Fruit fly (Drosophila melanogaster) whole organism, embryonic: Measurements from ENCODE around the gene mRpL15.

ENCODE experiments used
- Atf-2 ChIP-seq: fragments of 200-800 bp; sonication (Bioruptor generic); optimal IDR thresholded peaks from 2 replicates; lab custom pipeline; 2016; ENCODE audit warnings: missing biosample characterization, missing genetic modification characterization
- Atf3 ChIP-seq: fragments of 200-800 bp; sonication (Bioruptor generic); optimal IDR thresholded peaks from 3 replicates; lab custom pipeline; 2016; ENCODE audit warnings: missing biosample characterization, missing genetic modification characterization
- Bteb2 ChIP-seq: fragments of 200-800 bp; sonication (Bioruptor generic); optimal IDR thresholded peaks from 2 replicates; lab custom pipeline; 2016; ENCODE audit warnings: missing biosample characterization, missing genetic modification characterization
- CG11456 ChIP-seq: fragments of 200-800 bp; sonication (Bioruptor generic); IDR thresholded peaks from 3 replicates; pipeline ENCODE4 v1.3.6; 2022; ENCODE audit warnings: missing biosample characterization, missing genetic modification characterization
- CG11723 ChIP-seq: fragments of 200-800 bp; sonication (Bioruptor generic); optimal IDR thresholded peaks from 2 replicates; lab custom pipeline; 2017; ENCODE audit warnings: missing biosample characterization, mild to moderate bottlenecking, missing genetic modification characterization
- CG14667 ChIP-seq: fragments of 200-800 bp; sonication (Bioruptor generic); IDR thresholded peaks from 2 replicates; pipeline ENCODE4 v1.3.6; 2022; ENCODE audit warnings: missing biosample characterization, missing genetic modification characterization
- CG16779 ChIP-seq: fragments of 200-800 bp; sonication (Bioruptor generic); IDR thresholded peaks from 2 replicates; pipeline ENCODE4 v1.3.6; 2022; ENCODE audit warnings: missing biosample characterization, missing genetic modification characterization
- CG17612 ChIP-seq: fragments of 200-800 bp; sonication (Bioruptor generic); IDR thresholded peaks from 2 replicates; pipeline ENCODE4 v1.3.6; 2022; ENCODE audit warnings: missing biosample characterization, missing genetic modification characterization
- CG1792 ChIP-seq: fragments of 200-800 bp; sonication (Bioruptor generic); optimal IDR thresholded peaks from 2 replicates; lab custom pipeline; 2016; ENCODE audit warnings: missing biosample characterization, missing genetic modification characterization
- CG18764 ChIP-seq: fragments of 200-800 bp; sonication (Bioruptor generic); optimal IDR thresholded peaks from 3 replicates; lab custom pipeline; 2016; ENCODE audit warnings: missing biosample characterization, missing genetic modification characterization
- CG2889 ChIP-seq: fragments of 200-800 bp; sonication (Bioruptor generic); IDR thresholded peaks from 3 replicates; pipeline ENCODE4 v1.3.6; 2022; ENCODE audit warnings: missing biosample characterization, missing genetic modification characterization
- CG33557 ChIP-seq: fragments of 200-800 bp; sonication (Bioruptor generic); optimal IDR thresholded peaks from 2 replicates; lab custom pipeline; 2019; ENCODE audit warnings: missing biosample characterization, mild to moderate bottlenecking, missing genetic modification characterization, moderate library complexity
- CG4282 ChIP-seq: fragments of 200-800 bp; sonication (Bioruptor generic); optimal IDR thresholded peaks from 2 replicates; lab custom pipeline; 2016; ENCODE audit warnings: missing biosample characterization, missing genetic modification characterization
- CG4820 ChIP-seq: fragments of 200-800 bp; sonication (Bioruptor generic); optimal IDR thresholded peaks from 3 replicates; lab custom pipeline; 2016; ENCODE audit warnings: missing biosample characterization, missing genetic modification characterization
- CG6654 ChIP-seq: fragments of 200-800 bp; sonication (Bioruptor generic); optimal IDR thresholded peaks from 2 replicates; lab custom pipeline; 2017; ENCODE audit warnings: missing biosample characterization, mild to moderate bottlenecking, missing genetic modification characterization
- CG6683 ChIP-seq: fragments of 200-800 bp; sonication (Bioruptor generic); optimal IDR thresholded peaks from 2 replicates; lab custom pipeline; 2017; ENCODE audit warnings: missing biosample characterization, mild to moderate bottlenecking, missing genetic modification characterization, missing genetic modification reagents
- CG8089 ChIP-seq: fragments of 200-800 bp; sonication (Bioruptor generic); optimal IDR thresholded peaks from 3 replicates; lab custom pipeline; 2016; ENCODE audit warnings: missing biosample characterization, missing genetic modification characterization
- CG8388 ChIP-seq: fragments of 200-800 bp; sonication (Bioruptor generic); optimal IDR thresholded peaks from 2 replicates; lab custom pipeline; 2019; ENCODE audit warnings: missing biosample characterization, mild to moderate bottlenecking, missing genetic modification characterization, moderate library complexity
- CG9817 ChIP-seq: fragments of 200-800 bp; sonication (Bioruptor generic); optimal IDR thresholded peaks from 2 replicates; lab custom pipeline; 2018; ENCODE audit warnings: missing biosample characterization, mild to moderate bottlenecking, missing genetic modification characterization, moderate library complexity
- Dfd ChIP-seq, 2 experiments: fragments of >200 bp; optimal IDR thresholded peaks; 2 replicates each; lab custom pipeline; 2017; ENCODE audit warnings: missing biosample characterization in 2 of 2, missing genetic modification characterization in 2 of 2
- ERR ChIP-seq: fragments of 200-800 bp; sonication (Bioruptor generic); optimal IDR thresholded peaks from 2 replicates; lab custom pipeline; 2016; ENCODE audit warnings: missing biosample characterization, missing genetic modification characterization
- H2.0 ChIP-seq: fragments of 200-800 bp; sonication (Bioruptor generic); IDR thresholded peaks from 2 replicates; pipeline ENCODE4 v1.3.6; 2022; ENCODE audit warnings: missing biosample characterization, missing genetic modification characterization
- Hmr ChIP-seq: fragments of 200-800 bp; sonication (Bioruptor generic); optimal IDR thresholded peaks from 3 replicates; lab custom pipeline; 2017; ENCODE audit warnings: mild to moderate bottlenecking, missing biosample characterization, missing genetic modification reagents, missing genetic modification characterization
- Hmx ChIP-seq: fragments of 200-800 bp; sonication (Bioruptor generic); optimal IDR thresholded peaks from 2 replicates; lab custom pipeline; 2016; ENCODE audit warnings: missing biosample characterization, missing genetic modification characterization
- Kr ChIP-seq: fragments of 200-800 bp; sonication (Bioruptor generic); optimal IDR thresholded peaks from 2 replicates; lab custom pipeline; 2017; ENCODE audit warnings: missing biosample characterization, mild to moderate bottlenecking, missing genetic modification characterization
- Meics ChIP-seq: fragments of 200-800 bp; sonication (Bioruptor generic); optimal IDR thresholded peaks from 2 replicates; lab custom pipeline; 2017; ENCODE audit warnings: missing biosample characterization, mild to moderate bottlenecking, missing genetic modification characterization
- TFAM ChIP-seq: fragments of 200-800 bp; sonication (Bioruptor generic); optimal IDR thresholded peaks from 2 replicates; lab custom pipeline; 2017; ENCODE audit warnings: missing biosample characterization, missing genetic modification characterization, inconsistent platforms
- Trl ChIP-seq, 3 experiments: fragments of >200 bp in 2 of 3; fragments of 200-800 bp in 1 of 3; sonication (Bioruptor generic) in 1 of 3; optimal IDR thresholded peaks; 2 replicates in 1 of 3; 3 replicates in 2 of 3; lab custom pipeline; 2016 to 2017; ENCODE audit warnings: missing biosample characterization in 1 of 3, missing genetic modification characterization in 1 of 3
- al ChIP-seq: fragments of 200-800 bp; sonication (Bioruptor generic); IDR thresholded peaks from 2 replicates; pipeline ENCODE4 v1.3.6; 2022; ENCODE audit warnings: missing biosample characterization, missing genetic modification characterization
- ato ChIP-seq: fragments of 200-800 bp; sonication (Bioruptor generic); IDR thresholded peaks from 2 replicates; pipeline ENCODE4 v1.3.6; 2022; ENCODE audit warnings: missing biosample characterization, missing genetic modification characterization; ENCODE audit not compliant: partially characterized antibody
- bsh ChIP-seq, 2 experiments: fragments of 200-800 bp; sonication (Bioruptor generic); optimal IDR thresholded peaks; 2 replicates each; lab custom pipeline; 2017 to 2018; ENCODE audit warnings: mild to moderate bottlenecking in 2 of 2, missing biosample characterization in 2 of 2, missing genetic modification characterization in 2 of 2, moderate library complexity in 1 of 2
- cg ChIP-seq: fragments of 200-800 bp; sonication (Bioruptor generic); optimal IDR thresholded peaks from 3 replicates; lab custom pipeline; 2019; ENCODE audit warnings: missing biosample characterization, mild to moderate bottlenecking, missing genetic modification characterization, moderate library complexity
- chinmo ChIP-seq: fragments of 200-800 bp; sonication (Bioruptor generic); IDR thresholded peaks from 4 replicates; pipeline ENCODE4 v1.3.6; 2022; ENCODE audit warnings: missing biosample characterization, missing genetic modification characterization; ENCODE audit not compliant: partially characterized antibody
- chm ChIP-seq: fragments of 200-800 bp; sonication (Bioruptor generic); IDR thresholded peaks from 2 replicates; pipeline ENCODE4 v1.3.6; 2022; ENCODE audit warnings: missing biosample characterization, missing genetic modification characterization
- cwo ChIP-seq: fragments of 200-800 bp; sonication (Bioruptor generic); optimal IDR thresholded peaks from 3 replicates; lab custom pipeline; 2017; ENCODE audit warnings: missing biosample characterization, missing genetic modification characterization, mild to moderate bottlenecking, moderate library complexity, missing genetic modification reagents
- esg ChIP-seq: fragments of 200-800 bp; sonication (Bioruptor generic); conservative IDR thresholded peaks from 2 replicates; pipeline ENCODE4 v1.3.6; 2022; ENCODE audit warnings: missing biosample characterization, missing genetic modification characterization
- fd102C ChIP-seq: fragments of 200-800 bp; sonication (Bioruptor generic); optimal IDR thresholded peaks from 2 replicates; lab custom pipeline; 2018; ENCODE audit warnings: missing biosample characterization, mild to moderate bottlenecking, missing genetic modification characterization, moderate library complexity
- gce ChIP-seq: fragments of 200-800 bp; sonication (Bioruptor generic); IDR thresholded peaks from 3 replicates; pipeline ENCODE4 v1.3.6; 2022; ENCODE audit warnings: missing biosample characterization, missing genetic modification characterization
- gro ChIP-seq: fragments of 200-800 bp; sonication (Bioruptor generic); optimal IDR thresholded peaks from 2 replicates; lab custom pipeline; 2016; ENCODE audit warnings: missing biosample characterization, missing genetic modification characterization
- h ChIP-seq: fragments of >200 bp; optimal IDR thresholded peaks from 2 replicates; lab custom pipeline; 2017
- ham ChIP-seq: fragments of 200-800 bp; sonication (Bioruptor generic); IDR thresholded peaks from 2 replicates; pipeline ENCODE4 v1.3.6; 2022; ENCODE audit warnings: missing biosample characterization, missing genetic modification characterization
- insv ChIP-seq, 2 experiments: fragments of 200-800 bp; sonication (Bioruptor generic); optimal IDR thresholded peaks; 3 replicates each; lab custom pipeline; 2016 to 2018; ENCODE audit warnings: missing biosample characterization in 2 of 2, missing genetic modification characterization in 2 of 2
- mam ChIP-seq: fragments of 200-800 bp; sonication (Bioruptor generic); optimal IDR thresholded peaks from 3 replicates; lab custom pipeline; 2016; ENCODE audit warnings: missing biosample characterization, missing genetic modification characterization
- nerfin-1 ChIP-seq: fragments of 200-800 bp; sonication (Bioruptor generic); optimal IDR thresholded peaks from 3 replicates; lab custom pipeline; 2019; ENCODE audit warnings: missing biosample characterization, mild to moderate bottlenecking, missing genetic modification characterization, moderate library complexity
- sd ChIP-seq: fragments of 200-800 bp; sonication (Bioruptor generic); optimal IDR thresholded peaks from 3 replicates; lab custom pipeline; 2018; ENCODE audit warnings: missing biosample characterization, mild to moderate bottlenecking, missing genetic modification characterization, moderate library complexity
- ssp ChIP-seq: fragments of 200-800 bp; sonication (Bioruptor generic); IDR thresholded peaks from 2 replicates; pipeline ENCODE4 v1.3.6; 2022; ENCODE audit warnings: missing biosample characterization, missing genetic modification characterization
- stwl ChIP-seq: fragments of 200-800 bp; sonication (Bioruptor generic); optimal IDR thresholded peaks from 3 replicates; lab custom pipeline; 2018; ENCODE audit warnings: missing biosample characterization, mild to moderate bottlenecking, missing genetic modification characterization, moderate library complexity
- toy ChIP-seq: fragments of 200-800 bp; sonication (Bioruptor generic); IDR thresholded peaks from 2 replicates; pipeline ENCODE4 v1.3.6; 2022; ENCODE audit warnings: missing biosample characterization, missing genetic modification characterization
- zen2 ChIP-seq: fragments of 200-800 bp; sonication (Bioruptor generic); IDR thresholded peaks from 3 replicates; pipeline ENCODE4 v1.3.6; 2022; ENCODE audit warnings: missing biosample characterization, missing genetic modification characterization; ENCODE audit not compliant: partially characterized antibody
- zfh2 ChIP-seq: fragments of 200-800 bp; sonication (Bioruptor generic); optimal IDR thresholded peaks from 2 replicates; lab custom pipeline; 2016; ENCODE audit warnings: missing biosample characterization, missing genetic modification characterization

The mRpL15 gene

DNA sequence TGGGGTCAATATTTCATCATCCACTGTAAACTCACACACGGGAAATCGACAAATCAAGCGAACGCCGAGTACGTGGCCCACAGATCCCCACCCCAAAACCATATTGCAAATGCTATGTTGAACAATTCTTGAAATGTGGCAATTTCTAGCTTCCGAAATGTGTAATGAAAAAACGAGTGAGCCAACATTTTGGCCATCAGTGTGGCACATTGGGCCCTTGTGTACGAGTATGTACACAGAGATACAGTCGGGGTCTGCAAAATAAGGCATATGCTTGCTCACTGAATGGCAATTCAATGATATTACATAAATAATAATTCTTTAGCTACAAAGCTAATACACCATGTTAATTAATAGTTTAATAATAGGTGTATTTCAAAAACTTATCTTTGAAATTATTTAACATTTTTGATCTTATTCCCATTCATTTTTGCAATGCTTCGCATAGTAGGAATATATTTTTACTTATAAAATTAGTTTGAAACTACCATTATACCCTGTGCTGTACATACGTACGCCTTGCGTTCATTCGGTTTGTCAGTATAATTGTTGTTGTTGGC, 36.4 kb downstream of the mRpL15 start:
- peak; percentile 82 for TF ChIP-seq CG8388
- TF ChIP-seq stwl (tag; lab: Kevin White, UChicago) = no peak
- TF ChIP-seq CG11456 (GFP tag; lab: Robert Waterston, UW) = peak; percentile 83; the same call in 2 of the 3 replicates
- peak; percentile 80 for TF ChIP-seq CG11723 (GFP tag; lab: Kevin White, UChicago)
- peak; percentile 77 for TF ChIP-seq H2.0
- peak; percentile 55; the same call in 1 of the 2 replicates for TF ChIP-seq CG17612 (GFP tag; lab: Robert Waterston, UW)
- peak; percentile 60; the same call in 1 of the 3 replicates for TF ChIP-seq CG2889 (GFP tag; lab: Robert Waterston, UW)
- peak; percentile 87 for TF ChIP-seq nerfin-1
- peak; percentile 89 for TF ChIP-seq Hmr
- peak; percentile 73 for TF ChIP-seq toy (GFP tag; lab: Robert Waterston, UW)
- peak; percentile 70 for TF ChIP-seq CG6683
- peak; percentile 85 for TF ChIP-seq cwo
- peak; percentile 70 for TF ChIP-seq ssp (GFP tag; lab: Robert Waterston, UW)
- TF ChIP-seq CG4820 (GFP tag; lab: Kevin White, UChicago) = peak; percentile 80
- TF ChIP-seq CG8089 (GFP tag; lab: Kevin White, UChicago) = peak; percentile 67
- no peak for TF ChIP-seq fd102C (GFP tag; lab: Kevin White, UChicago)
- TF ChIP-seq ham (GFP tag; lab: Robert Waterston, UW) = peak; percentile 52; the same call in 1 of the 2 replicates
- peak; percentile 72 for TF ChIP-seq esg (GFP tag; lab: Robert Waterston, UW)
- TF ChIP-seq Trl (optimal IDR thresholded peaks at IDR 0.05; lab: Kevin White, UChicago) = no peak
- peak; percentile 76 for TF ChIP-seq Trl (GFP tag; optimal IDR thresholded peaks at IDR 0.05; lab: Kevin White, UChicago)
- no peak for TF ChIP-seq Kr (GFP tag; lab: Kevin White, UChicago)
- TF ChIP-seq h (lab: Kevin White, UChicago) = no peak
- TF ChIP-seq CG16779 = peak; percentile 66
- peak; percentile 82 to 86 for TF ChIP-seq bsh (GFP tag; optimal IDR thresholded peaks at IDR 0.05; lab: Kevin White, UChicago)
- peak; percentile 63 for TF ChIP-seq CG33557 (GFP tag; lab: Kevin White, UChicago)
- TF ChIP-seq gro = peak; percentile 80
- no peak for TF ChIP-seq Dfd (GFP tag; optimal IDR thresholded peaks at IDR 0.05; lab: Kevin White, UChicago)
- TF ChIP-seq CG1792 (GFP tag; lab: Kevin White, UChicago) = peak; percentile 32
- peak; percentile 79 for TF ChIP-seq CG18764
- TF ChIP-seq Bteb2 (GFP tag; lab: Kevin White, UChicago) = peak; percentile 82
- no peak for TF ChIP-seq ato (GFP tag; lab: Robert Waterston, UW)
- TF ChIP-seq chinmo = no peak
- TF ChIP-seq CG9817 (tag; lab: Kevin White, UChicago) = peak; percentile 82
- peak; percentile 60 for TF ChIP-seq CG6654
- TF ChIP-seq zfh2 (GFP tag; lab: Kevin White, UChicago) = peak; percentile 85
- TF ChIP-seq Hmx (GFP tag; lab: Kevin White, UChicago) = peak; percentile 54
- no peak for TF ChIP-seq zen2
- peak; percentile 62 for TF ChIP-seq ERR
- peak; percentile 20 for TF ChIP-seq TFAM (GFP tag; lab: Kevin White, UChicago)
- peak in 1 of 2 experiments; percentile 57 for TF ChIP-seq insv (GFP tag; optimal IDR thresholded peaks at IDR 0.05; lab: Kevin White, UChicago)
- peak; percentile 74 for TF ChIP-seq CG14667 (GFP tag; lab: Robert Waterston, UW)
- TF ChIP-seq al (GFP tag; lab: Robert Waterston, UW) = peak; percentile 88
- peak; percentile 85 for TF ChIP-seq sd (tag; lab: Kevin White, UChicago)
- peak; percentile 69 for TF ChIP-seq Atf3 (GFP tag; lab: Kevin White, UChicago)
- TF ChIP-seq mam (GFP tag; lab: Kevin White, UChicago) = peak; percentile 86
- peak; percentile 79 for TF ChIP-seq chm
- peak; percentile 89 for TF ChIP-seq Meics
- no peak for TF ChIP-seq cg (GFP tag; lab: Kevin White, UChicago)
- TF ChIP-seq gce (GFP tag; lab: Robert Waterston, UW) = peak; percentile 69; the same call in 2 of the 3 replicates
- peak; percentile 81 for TF ChIP-seq Atf-2 (GFP tag; lab: Kevin White, UChicago)
- TF ChIP-seq CG4282 (GFP tag; lab: Kevin White, UChicago) = peak; percentile 86
